Worm (Caenorhabditis elegans) whole organism, early embryonic: ENCODE results near the gene add-1.

Experiments
- B0310.2 ChIP-seq: sonication (generic microtip); optimal IDR thresholded peaks from 2 replicates; lab custom pipeline; 2016; ENCODE audit warnings: mild to moderate bottlenecking, missing genetic modification characterization, missing compliant biosample characterization
- F13C5.2 ChIP-seq: sonication (generic microtip); optimal IDR thresholded peaks from 2 replicates; lab custom pipeline; 2017; ENCODE audit warnings: mild to moderate bottlenecking, missing genetic modification characterization, inconsistent platforms, missing compliant biosample characterization
- aly-1 ChIP-seq: sonication (generic microtip); optimal IDR thresholded peaks from 2 replicates; lab custom pipeline; 2016; ENCODE audit warnings: missing genetic modification characterization, missing compliant biosample characterization
- ama-1 ChIP-seq: fragments of 150-350 bp; optimal IDR thresholded peaks from 2 replicates; lab custom pipeline; 2014
- ceh-13 ChIP-seq: fragments of 200-800 bp; sonication (Bioruptor generic); optimal IDR thresholded peaks from 2 replicates; lab custom pipeline; 2018; ENCODE audit warnings: mild to moderate bottlenecking, missing genetic modification characterization, missing compliant biosample characterization
- ceh-36 ChIP-seq: sonication (generic microtip); optimal IDR thresholded peaks from 2 replicates; lab custom pipeline; 2016; ENCODE audit warnings: missing genetic modification characterization, inconsistent platforms, missing compliant biosample characterization
- ets-7 ChIP-seq: sonication (generic microtip); optimal IDR thresholded peaks from 2 replicates; lab custom pipeline; 2016; ENCODE audit warnings: missing genotype, missing genetic modification characterization, missing compliant biosample characterization
- flt-1 ChIP-seq: fragments of 200-800 bp; sonication (Bioruptor generic); IDR thresholded peaks from 2 replicates; pipeline ENCODE4 v1.3.6; 2022; ENCODE audit warnings: missing genetic modification characterization, missing compliant biosample characterization
- hmbx-1 ChIP-seq: sonication (generic microtip); optimal IDR thresholded peaks from 2 replicates; lab custom pipeline; 2016; ENCODE audit warnings: mild to moderate bottlenecking, missing genetic modification characterization, missing compliant biosample characterization
- hmg-4 ChIP-seq: fragments of 200-800 bp; sonication (Bioruptor generic); optimal IDR thresholded peaks from 2 replicates; lab custom pipeline; 2018; ENCODE audit warnings: mild to moderate bottlenecking, missing genetic modification characterization, missing compliant biosample characterization
- scrt-1 ChIP-seq: fragments of 200-800 bp; sonication (Bioruptor generic); IDR thresholded peaks from 2 replicates; pipeline ENCODE4 v1.3.6; 2022; ENCODE audit warnings: missing genetic modification characterization, missing compliant biosample characterization

ce11 chrX:4813115-4813732 is 46.6 kb downstream of the add-1 start:
- TF ChIP-seq ama-1 (lab: Kevin White, UChicago) (no peak), ceh-13 (GFP tag; lab: Kevin White, UChicago) (no peak), hmg-4 (GFP tag; lab: Kevin White, UChicago) (no peak), B0310.2 (tag; lab: Kevin White, UChicago) (no peak), aly-1 (tag; lab: Kevin White, UChicago) (peak; percentile 71), F13C5.2 (tag; lab: Kevin White, UChicago) (no peak), scrt-1 (GFP tag; lab: Robert Waterston, UW) (no peak), ceh-36 (no peak), hmbx-1 (tag; lab: Kevin White, UChicago) (no peak), flt-1 (GFP tag; lab: Robert Waterston, UW) (no peak), ets-7 (tag; lab: Kevin White, UChicago) (no peak)
